Worm (Caenorhabditis elegans): ENCODE results near the gene xpf-1.
A peak's percentile ranks its signal among the peaks of the same experiment; 100 is the strongest.

DNA sequence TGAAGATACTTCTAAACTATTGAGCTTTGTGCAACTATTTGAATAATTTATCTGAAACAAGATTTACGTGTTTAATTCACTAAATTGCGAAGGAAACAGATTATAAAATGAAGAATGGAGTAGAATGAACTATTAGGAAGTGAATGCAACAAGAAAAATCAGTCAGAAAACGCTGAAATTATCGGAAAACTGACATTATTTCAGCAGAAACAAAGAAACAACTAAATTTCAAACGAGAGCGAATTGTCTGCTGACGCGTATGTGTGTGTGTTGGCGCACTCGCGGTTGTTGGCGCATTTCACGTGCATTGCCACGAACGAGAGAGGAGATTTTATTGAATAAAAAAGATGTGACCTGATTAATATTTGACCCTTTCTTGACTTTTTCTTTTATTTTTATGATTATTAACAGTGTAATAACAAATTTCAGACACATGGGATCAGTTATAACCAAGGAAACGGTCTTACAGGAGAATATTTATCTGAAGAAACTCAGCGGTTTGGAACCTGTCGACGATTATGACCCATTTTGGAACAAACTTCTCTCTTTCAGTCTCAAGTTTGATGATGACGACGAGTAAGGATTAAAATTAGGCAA, 20.0 kb upstream of the xpf-1 start, which contains the start of the genes trr-1 and C47D12.2:
- TF ChIP-seq pros-1 (tag; optimal IDR thresholded peaks at IDR 0.05), result no peak
- peak; percentile 1 for TF ChIP-seq sdc-2 (tag; optimal IDR thresholded peaks at IDR 0.05)
- no peak for TF ChIP-seq pqm-1 (tag; optimal IDR thresholded peaks at IDR 0.05)
- TF ChIP-seq fax-1 (tag; optimal IDR thresholded peaks at IDR 0.05), result no peak
- no peak for TF ChIP-seq dve-1 (tag; optimal IDR thresholded peaks at IDR 0.05)
- no peak for TF ChIP-seq lin-11 (tag; optimal IDR thresholded peaks at IDR 0.05)
- TF ChIP-seq hlh-15 (tag; optimal IDR thresholded peaks at IDR 0.05), result no peak
- TF ChIP-seq pha-4 (tag; optimal IDR thresholded peaks at IDR 0.05), result no peak
- no peak for TF ChIP-seq elt-4 (tag; optimal IDR thresholded peaks at IDR 0.05)
- no peak for TF ChIP-seq ama-1 (optimal IDR thresholded peaks at IDR 0.05)
- no peak for TF ChIP-seq nhr-11 (tag; optimal IDR thresholded peaks at IDR 0.05)
- TF ChIP-seq ceh-19 (GFP tag; optimal IDR thresholded peaks at IDR 0.05), result no peak
- TF ChIP-seq mec-3 (tag; optimal IDR thresholded peaks at IDR 0.05; ENCODE audit: borderline replicate concordance), result no peak
- peak; percentile 29 for TF ChIP-seq madf-2 (tag; optimal IDR thresholded peaks at IDR 0.05)
